Worm (Caenorhabditis elegans) whole organism, young adult: ENCODE measurements around the gene iscu-1.
A peak's percentile ranks its signal among the peaks of the same experiment; 100 is the strongest.

Experiments
- B0019.2 ChIP-seq: fragments of 200-800 bp; sonication (Bioruptor generic); conservative IDR thresholded peaks from 2 replicates; pipeline ENCODE4 v1.3.6; 2022; ENCODE audit warnings: missing genetic modification reagents, missing genetic modification characterization, missing compliant biosample characterization
- D2030.7 ChIP-seq: fragments of 200-800 bp; sonication (Bioruptor generic); IDR thresholded peaks from 2 replicates; pipeline ENCODE4 v1.3.6; 2022; ENCODE audit warnings: missing genetic modification reagents, missing genetic modification characterization, missing compliant biosample characterization
- F22D6.2 ChIP-seq: sonication (generic microtip); optimal IDR thresholded peaks from 2 replicates; lab custom pipeline; 2016; ENCODE audit warnings: mild to moderate bottlenecking, missing genetic modification characterization, missing compliant biosample characterization
- F23B12.7 ChIP-seq: sonication (generic microtip); optimal IDR thresholded peaks from 2 replicates; lab custom pipeline; 2017; ENCODE audit warnings: missing genetic modification characterization, mild to moderate bottlenecking, missing compliant biosample characterization, antibody characterized with exemption, moderate library complexity; ENCODE audit not compliant: insufficient read depth
- F52B5.7 ChIP-seq: sonication (generic microtip); optimal IDR thresholded peaks from 2 replicates; lab custom pipeline; 2016; ENCODE audit warnings: mild to moderate bottlenecking, missing genetic modification characterization, missing compliant biosample characterization
- F57A8.1 ChIP-seq: fragments of 200-800 bp; sonication (Bioruptor generic); optimal IDR thresholded peaks from 2 replicates; lab custom pipeline; 2018; ENCODE audit warnings: mild to moderate bottlenecking, missing genetic modification characterization, moderate library complexity, missing compliant biosample characterization
- F57C9.4 ChIP-seq: sonication (generic microtip); optimal IDR thresholded peaks from 2 replicates; lab custom pipeline; 2017; ENCODE audit warnings: mild to moderate bottlenecking, missing genetic modification characterization, missing compliant biosample characterization
- K11D2.4 ChIP-seq: fragments of 200-800 bp; sonication (Bioruptor generic); IDR thresholded peaks from 2 replicates; pipeline ENCODE4 v1.3.6; 2022; ENCODE audit warnings: missing genetic modification reagents, missing genetic modification characterization, missing compliant biosample characterization
- K12H6.12 ChIP-seq: fragments of 200-800 bp; sonication (Bioruptor generic); optimal IDR thresholded peaks from 2 replicates; lab custom pipeline; 2018; ENCODE audit warnings: mild to moderate bottlenecking, missing genetic modification characterization, missing compliant biosample characterization
- Y53G8AR.9 ChIP-seq: fragments of 200-800 bp; sonication (Bioruptor generic); conservative IDR thresholded peaks from 2 replicates; pipeline ENCODE4 v1.3.6; 2022; ENCODE audit warnings: missing genetic modification reagents, missing genetic modification characterization, missing compliant biosample characterization
- Y79H2A.3 ChIP-seq: fragments of 200-800 bp; sonication (Bioruptor generic); conservative IDR thresholded peaks from 2 replicates; pipeline ENCODE4 v1.3.6; 2022; ENCODE audit warnings: missing genetic modification reagents, missing genetic modification characterization, missing compliant biosample characterization
- Y95B8A.8 ChIP-seq: fragments of 200-800 bp; sonication (Bioruptor generic); IDR thresholded peaks from 2 replicates; pipeline ENCODE4 v1.3.6; 2022; ENCODE audit warnings: missing genetic modification reagents, missing genetic modification characterization, missing compliant biosample characterization
- ZK185.1 ChIP-seq: sonication (generic microtip); optimal IDR thresholded peaks from 2 replicates; lab custom pipeline; 2016; ENCODE audit warnings: mild to moderate bottlenecking, missing genetic modification characterization, missing compliant biosample characterization; ENCODE audit not compliant: poor library complexity, severe bottlenecking
- aptf-2 ChIP-seq: fragments of 200-800 bp; sonication (Bioruptor generic); conservative IDR thresholded peaks from 2 replicates; pipeline ENCODE4 v1.3.6; 2022; ENCODE audit warnings: missing genetic modification reagents, missing genetic modification characterization, missing compliant biosample characterization
- attf-6 ChIP-seq: fragments of 200-800 bp; sonication (Bioruptor generic); IDR thresholded peaks from 2 replicates; pipeline ENCODE4 v1.3.6; 2022; ENCODE audit warnings: missing genetic modification reagents, missing genetic modification characterization, missing compliant biosample characterization
- bed-2 ChIP-seq: fragments of 200-800 bp; sonication (Bioruptor generic); IDR thresholded peaks from 2 replicates; pipeline ENCODE4 v1.3.6; 2022; ENCODE audit warnings: missing genetic modification reagents, missing genetic modification characterization, missing compliant biosample characterization
- cebp-1 ChIP-seq, 2 experiments: fragments of 200-800 bp in 1 of 2; sonication (Bioruptor generic) in 1 of 2; sonication (generic microtip) in 1 of 2; IDR thresholded peaks in 1 of 2; optimal IDR thresholded peaks in 1 of 2; 2 replicates each; pipeline versions ENCODE4 v1.3.6 to Lab custom; 2017 to 2022; ENCODE audit warnings: missing compliant biosample characterization in 2 of 2, missing genetic modification characterization in 2 of 2, mild to moderate bottlenecking in 1 of 2, missing genetic modification reagents in 1 of 2, moderate library complexity in 1 of 2
- cebp-2 ChIP-seq: fragments of 200-800 bp; sonication (Bioruptor generic); IDR thresholded peaks from 2 replicates; pipeline ENCODE4 v1.3.6; 2022; ENCODE audit warnings: missing genetic modification characterization, missing compliant biosample characterization
- ceh-27 ChIP-seq: fragments of 200-800 bp; sonication (Bioruptor generic); optimal IDR thresholded peaks from 2 replicates; lab custom pipeline; 2018; ENCODE audit warnings: mild to moderate bottlenecking, missing genetic modification characterization, moderate library complexity, missing compliant biosample characterization
- ceh-58 ChIP-seq: fragments of 200-800 bp; sonication (Bioruptor generic); IDR thresholded peaks from 2 replicates; pipeline ENCODE4 v1.3.6; 2022; ENCODE audit warnings: missing genetic modification characterization, missing compliant biosample characterization
- die-1 ChIP-seq: sonication (generic microtip); optimal IDR thresholded peaks from 2 replicates; lab custom pipeline; 2016; ENCODE audit warnings: missing genotype, mild to moderate bottlenecking, missing genetic modification characterization, missing compliant biosample characterization
- efl-1 ChIP-seq: fragments of 150-350 bp; optimal IDR thresholded peaks from 2 replicates; lab custom pipeline; 2014; ENCODE audit warnings: missing biosample characterization, missing genetic modification reagents, missing genetic modification characterization
- egl-18 ChIP-seq: fragments of 200-800 bp; sonication (Bioruptor generic); IDR thresholded peaks from 2 replicates; pipeline ENCODE4 v1.3.6; 2022; ENCODE audit warnings: missing genetic modification reagents, missing genetic modification characterization, missing compliant biosample characterization
- egrh-3 ChIP-seq: fragments of 200-800 bp; sonication (Bioruptor generic); IDR thresholded peaks from 2 replicates; pipeline ENCODE4 v1.3.6; 2022; ENCODE audit warnings: missing genetic modification reagents, missing genetic modification characterization, missing compliant biosample characterization
- ets-4 ChIP-seq: fragments of 200-800 bp; sonication (Bioruptor generic); optimal IDR thresholded peaks from 2 replicates; lab custom pipeline; 2018; ENCODE audit warnings: mild to moderate bottlenecking, missing genetic modification characterization, missing compliant biosample characterization
- gei-17 ChIP-seq: fragments of 200-800 bp; sonication (Bioruptor generic); optimal IDR thresholded peaks from 2 replicates; lab custom pipeline; 2018; ENCODE audit warnings: mild to moderate bottlenecking, missing genetic modification characterization, missing compliant biosample characterization
- him-1 ChIP-seq: sonication (generic microtip); optimal IDR thresholded peaks from 2 replicates; lab custom pipeline; 2016; ENCODE audit warnings: missing genotype, missing genetic modification reagents, missing genetic modification characterization, missing compliant biosample characterization
- hrde-1 ChIP-seq: sonication (generic microtip); optimal IDR thresholded peaks from 2 replicates; lab custom pipeline; 2016; ENCODE audit warnings: missing genetic modification characterization, mild to moderate bottlenecking, missing compliant biosample characterization, moderate library complexity, missing genotype, missing genetic modification reagents, borderline replicate concordance
- let-526 ChIP-seq: fragments of 200-800 bp; sonication (Bioruptor generic); IDR thresholded peaks from 2 replicates; pipeline ENCODE4 v1.3.6; 2022; ENCODE audit warnings: missing genetic modification reagents, missing genetic modification characterization, missing compliant biosample characterization
- lin-35 ChIP-seq, 3 experiments: fragments of 150-350 bp in 2 of 3; sonication (generic microtip) in 1 of 3; optimal IDR thresholded peaks; 2 replicates each; lab custom pipeline; 2014 to 2018; ENCODE audit warnings: missing biosample characterization in 3 of 3, missing genetic modification characterization in 3 of 3, missing genetic modification reagents in 3 of 3
- madf-6 ChIP-seq: fragments of 200-800 bp; sonication (Bioruptor generic); IDR thresholded peaks from 2 replicates; pipeline ENCODE4 v1.3.6; 2022; ENCODE audit warnings: missing genetic modification reagents, missing genetic modification characterization, missing compliant biosample characterization
- madf-8 ChIP-seq: fragments of 200-800 bp; sonication (Bioruptor generic); conservative IDR thresholded peaks from 2 replicates; pipeline ENCODE4 v1.3.6; 2022; ENCODE audit warnings: missing genetic modification reagents, missing genetic modification characterization, missing compliant biosample characterization
- nhr-120 ChIP-seq: fragments of 200-800 bp; sonication (Bioruptor generic); IDR thresholded peaks from 2 replicates; pipeline ENCODE4 v1.3.6; 2022; ENCODE audit warnings: missing genetic modification characterization, missing compliant biosample characterization
- nhr-179 ChIP-seq: sonication (generic microtip); optimal IDR thresholded peaks from 2 replicates; lab custom pipeline; 2016; ENCODE audit warnings: mild to moderate bottlenecking, missing genetic modification characterization, missing compliant biosample characterization
- nhr-27 ChIP-seq: fragments of 200-800 bp; sonication (Bioruptor generic); optimal IDR thresholded peaks from 2 replicates; lab custom pipeline; 2018; ENCODE audit warnings: mild to moderate bottlenecking, missing genetic modification characterization, moderate library complexity, missing compliant biosample characterization
- rcor-1 ChIP-seq: fragments of 200-800 bp; sonication (Bioruptor generic); IDR thresholded peaks from 2 replicates; pipeline ENCODE4 v1.3.6; 2022; ENCODE audit warnings: missing genetic modification reagents, missing genetic modification characterization, missing compliant biosample characterization
- rec-8 ChIP-seq, 2 experiments: sonication (generic microtip); optimal IDR thresholded peaks; 2 replicates each; lab custom pipeline; 2016; ENCODE audit warnings: mild to moderate bottlenecking in 2 of 2, missing genetic modification characterization in 2 of 2, missing genetic modification reagents in 2 of 2, missing genotype in 2 of 2, missing biosample characterization in 1 of 2, missing compliant biosample characterization in 1 of 2, moderate library complexity in 1 of 2
- sdz-38 ChIP-seq: sonication (generic microtip); optimal IDR thresholded peaks from 2 replicates; lab custom pipeline; 2016; ENCODE audit warnings: missing genotype, missing genetic modification characterization, missing compliant biosample characterization
- sea-2 ChIP-seq: fragments of 200-800 bp; sonication (Bioruptor generic); IDR thresholded peaks from 2 replicates; pipeline ENCODE4 v1.3.6; 2022; ENCODE audit warnings: missing genetic modification characterization, missing compliant biosample characterization
- snpc-1.3 ChIP-seq: sonication (generic microtip); optimal IDR thresholded peaks from 2 replicates; lab custom pipeline; 2017; ENCODE audit warnings: missing genetic modification characterization, mild to moderate bottlenecking, missing compliant biosample characterization, antibody characterized with exemption, moderate library complexity, missing genotype, missing genetic modification reagents; ENCODE audit not compliant: insufficient read depth
- snpc-4 ChIP-seq, 5 experiments: fragments of 150-350 bp in 1 of 5; sonication (generic microtip) in 4 of 5; optimal IDR thresholded peaks; 2 replicates each; lab custom pipeline; 2014 to 2018; ENCODE audit warnings: missing genetic modification characterization in 5 of 5, missing biosample characterization in 3 of 5, antibody characterized with exemption in 2 of 5, mild to moderate bottlenecking in 2 of 5, missing compliant biosample characterization in 2 of 5, missing genotype in 2 of 5, moderate library complexity in 2 of 5, missing genetic modification reagents in 1 of 5
- somi-1 ChIP-seq: fragments of 200-800 bp; sonication (Bioruptor generic); optimal IDR thresholded peaks from 2 replicates; lab custom pipeline; 2018; ENCODE audit warnings: mild to moderate bottlenecking, missing genetic modification characterization, missing compliant biosample characterization
- sptf-2 ChIP-seq: fragments of 200-800 bp; sonication (Bioruptor generic); optimal IDR thresholded peaks from 2 replicates; lab custom pipeline; 2018; ENCODE audit warnings: mild to moderate bottlenecking, missing genetic modification characterization, missing compliant biosample characterization
- tbp1 ChIP-seq: fragments of 200-800 bp; sonication (Bioruptor generic); optimal IDR thresholded peaks from 2 replicates; lab custom pipeline; 2018; ENCODE audit warnings: mild to moderate bottlenecking, missing genetic modification characterization, missing compliant biosample characterization
- zfh-2 ChIP-seq: fragments of 200-800 bp; sonication (Bioruptor generic); conservative IDR thresholded peaks from 2 replicates; pipeline ENCODE4 v1.3.6; 2022; ENCODE audit warnings: missing genetic modification reagents, missing genetic modification characterization, missing compliant biosample characterization

Gene iscu-1

DNA sequence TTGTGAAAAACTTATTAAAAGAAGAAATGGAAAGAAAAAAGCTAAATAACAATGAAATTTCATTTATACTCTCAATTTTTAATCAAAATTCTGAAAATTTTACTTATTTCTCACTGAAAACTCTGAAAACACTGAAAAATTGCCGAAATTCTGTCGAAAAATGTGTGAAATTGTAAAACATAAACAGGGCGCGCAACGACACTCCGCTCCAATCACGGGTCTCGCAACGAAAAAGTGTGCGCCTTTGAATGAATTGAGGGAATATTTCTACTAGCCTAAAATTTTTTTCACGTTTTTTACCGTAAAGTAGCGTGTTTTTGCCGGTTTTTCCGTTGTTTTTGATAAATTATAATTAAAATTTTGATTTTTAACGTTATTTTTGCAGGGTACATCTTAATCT, 6.3 kb upstream of the iscu-1 start, which contains the start of gene rpl-18 (continued):
- no peak for TF ChIP-seq die-1 (tag; lab: Kevin White, UChicago)
- no peak for TF ChIP-seq cebp-1 (GFP tag; IDR thresholded peaks at IDR 0.05; lab: Robert Waterston, UW)
- no peak for TF ChIP-seq cebp-1 (tag; optimal IDR thresholded peaks at IDR 0.05; lab: Kevin White, UChicago)
- no peak for TF ChIP-seq K12H6.12 (tag; lab: Kevin White, UChicago)
- no peak for TF ChIP-seq F57C9.4
- no peak for TF ChIP-seq snpc-1.3 (tag; lab: Kevin White, UChicago)
- TF ChIP-seq tbp1 (GFP tag; lab: Kevin White, UChicago): peak; percentile 44
- no peak for TF ChIP-seq sptf-2 (GFP tag; lab: Kevin White, UChicago)
- TF ChIP-seq ZK185.1: peak; percentile 16
- TF ChIP-seq gei-17 (GFP tag; lab: Kevin White, UChicago): no peak
- no peak for TF ChIP-seq attf-6 (GFP tag; lab: Robert Waterston, UW)
- TF ChIP-seq lin-35 (GFP tag; optimal IDR thresholded peaks at IDR 0.05; lab: Kevin White, UChicago): peak in 1 of 3 experiments; percentile 38
- no peak for TF ChIP-seq rec-8 (tag; optimal IDR thresholded peaks at IDR 0.05; lab: Kevin White, UChicago)
- no peak for TF ChIP-seq ceh-27 (GFP tag; lab: Kevin White, UChicago)
- TF ChIP-seq K11D2.4: no peak
- TF ChIP-seq F22D6.2: no peak
- TF ChIP-seq D2030.7 (GFP tag; lab: Robert Waterston, UW): peak; percentile 34; the same call in 1 of the 2 replicates
- no peak for TF ChIP-seq zfh-2 (GFP tag; lab: Robert Waterston, UW)
- no peak for TF ChIP-seq sdz-38 (tag; lab: Kevin White, UChicago)
- TF ChIP-seq let-526 (GFP tag; lab: Robert Waterston, UW): no peak
- TF ChIP-seq efl-1 (GFP tag; lab: Kevin White, UChicago): peak; percentile 29
- no peak for TF ChIP-seq Y79H2A.3 (GFP tag; lab: Robert Waterston, UW)
- no peak for TF ChIP-seq ets-4 (GFP tag; lab: Kevin White, UChicago)

DNA sequence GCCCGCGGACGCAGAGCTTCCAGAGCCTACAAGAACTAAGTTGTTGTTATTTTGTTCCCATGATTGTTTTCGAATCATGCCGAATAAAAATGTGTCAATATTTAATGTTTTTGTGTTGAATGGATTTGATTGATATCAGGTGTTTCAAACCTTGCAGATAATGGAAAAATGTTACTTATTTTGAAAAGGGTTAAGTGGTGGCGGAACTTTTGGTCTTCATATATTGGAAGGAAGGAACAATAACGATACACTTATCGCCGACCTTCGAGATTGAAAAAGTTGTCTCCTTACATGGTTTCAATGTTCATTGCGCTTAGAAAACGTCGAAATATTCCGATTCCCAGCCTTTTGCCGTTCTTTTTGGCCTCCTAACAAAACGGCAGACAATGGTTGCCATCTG, 5.1 kb upstream of the iscu-1 start, which contains the start of gene gly-10:
Gene gly-10, plus strand, starts transcription at position 387 of the 400 bp plus-strand sequence.
- TF ChIP-seq cebp-2 (peak; percentile 36; the same call in 1 of the 2 replicates), Y53G8AR.9 (GFP tag; lab: Robert Waterston, UW) (no peak), B0019.2 (GFP tag; lab: Robert Waterston, UW) (no peak), snpc-4 (GFP tag; optimal IDR thresholded peaks at IDR 0.05; lab: Kevin White, UChicago) (no peak), snpc-4 (tag; optimal IDR thresholded peaks at IDR 0.05; lab: Kevin White, UChicago) (peak in 2 of 4 experiments; percentile 47 to 71), egrh-3 (no peak), him-1 (tag; lab: Kevin White, UChicago) (no peak), Y95B8A.8 (GFP tag; lab: Robert Waterston, UW) (no peak), somi-1 (GFP tag; lab: Kevin White, UChicago) (no peak), tbp1 (GFP tag; lab: Kevin White, UChicago) (no peak), ets-4 (GFP tag; lab: Kevin White, UChicago) (no peak), nhr-27 (no peak), hrde-1 (tag; lab: Kevin White, UChicago) (no peak), cebp-1 (GFP tag; IDR thresholded peaks at IDR 0.05; lab: Robert Waterston, UW) (no peak), cebp-1 (tag; optimal IDR thresholded peaks at IDR 0.05; lab: Kevin White, UChicago) (no peak), F23B12.7 (tag; lab: Kevin White, UChicago) (no peak), sea-2 (no peak), madf-6 (peak; percentile 50), F52B5.7 (tag; lab: Kevin White, UChicago) (no peak), nhr-120 (GFP tag; lab: Robert Waterston, UW) (no peak), madf-8 (no peak), rcor-1 (GFP tag; lab: Robert Waterston, UW) (peak; percentile 6; the same call in 1 of the 2 replicates), Y79H2A.3 (GFP tag; lab: Robert Waterston, UW) (no peak), nhr-179 (tag; lab: Kevin White, UChicago) (no peak), egl-18 (no peak), bed-2 (no peak), F57A8.1 (no peak), aptf-2 (GFP tag; lab: Robert Waterston, UW) (no peak), ceh-58 (GFP tag; lab: Robert Waterston, UW) (no peak)
